Worm (Caenorhabditis elegans) whole organism, L4/young adult: Measurements from ENCODE around the gene ttn-1.

Source experiments
- W03F9.2 ChIP-seq: fragments of 150-350 bp; optimal IDR thresholded peaks from 2 replicates; lab custom pipeline; 2014; ENCODE audit warnings: missing biosample characterization, missing genetic modification characterization
- him-1 ChIP-seq: sonication (generic microtip); optimal IDR thresholded peaks from 2 replicates; lab custom pipeline; 2016; ENCODE audit warnings: missing genotype, missing genetic modification reagents, missing genetic modification characterization, missing compliant biosample characterization

ce11 chrV:6222171-6222733, 19.8 kb upstream of the ttn-1 start:
- TF ChIP-seq W03F9.2 (tag; lab: Kevin White, UChicago): no peak
- TF ChIP-seq him-1 (tag; lab: Kevin White, UChicago): no peak
